Fruit fly (Drosophila melanogaster) whole organism, prepupa: ENCODE results near the gene Paris.

Source experiments
- CG11294 ChIP-seq: fragments of 200-800 bp; sonication (Bioruptor generic); IDR thresholded peaks from 2 replicates; pipeline ENCODE4 v1.3.6; 2022; ENCODE audit warnings: missing biosample characterization, missing genetic modification characterization
- CG11902 ChIP-seq: fragments of 200-800 bp; sonication (Bioruptor generic); optimal IDR thresholded peaks from 3 replicates; lab custom pipeline; 2016; ENCODE audit warnings: missing biosample characterization, missing genetic modification characterization
- CG15336 ChIP-seq: fragments of 200-800 bp; sonication (Bioruptor generic); IDR thresholded peaks from 2 replicates; pipeline ENCODE4 v1.3.6; 2022; ENCODE audit warnings: missing biosample characterization, missing genetic modification characterization
- CG1621 ChIP-seq: fragments of 200-800 bp; sonication (Bioruptor generic); optimal IDR thresholded peaks from 3 replicates; lab custom pipeline; 2018; ENCODE audit warnings: missing biosample characterization, mild to moderate bottlenecking, missing genetic modification characterization
- CG3032 ChIP-seq: fragments of 200-800 bp; optimal IDR thresholded peaks from 2 replicates; lab custom pipeline; 2019; ENCODE audit warnings: missing biosample characterization, mild to moderate bottlenecking, missing genetic modification characterization, moderate library complexity
- CG31627 ChIP-seq: fragments of 200-800 bp; sonication (Bioruptor generic); optimal IDR thresholded peaks from 3 replicates; lab custom pipeline; 2016; ENCODE audit warnings: missing biosample characterization, missing genetic modification characterization
- CG34406 ChIP-seq: fragments of 200-800 bp; sonication (Bioruptor generic); optimal IDR thresholded peaks from 3 replicates; lab custom pipeline; 2016; ENCODE audit warnings: missing biosample characterization, missing genetic modification characterization
- CG6163 ChIP-seq: fragments of 200-800 bp; sonication (Bioruptor generic); IDR thresholded peaks from 3 replicates; pipeline ENCODE4 v1.3.6; 2022; ENCODE audit warnings: missing biosample characterization, missing genetic modification characterization
- CG6792 ChIP-seq: fragments of 200-800 bp; sonication (Bioruptor generic); optimal IDR thresholded peaks from 3 replicates; lab custom pipeline; 2016; ENCODE audit warnings: missing biosample characterization, missing genetic modification characterization
- CG6808 ChIP-seq: fragments of 200-800 bp; sonication (Bioruptor generic); optimal IDR thresholded peaks from 3 replicates; lab custom pipeline; 2017; ENCODE audit warnings: missing biosample characterization, missing genetic modification characterization, mild to moderate bottlenecking, moderate library complexity, missing genetic modification reagents
- CG6854 ChIP-seq: fragments of 200-800 bp; sonication (Bioruptor generic); optimal IDR thresholded peaks from 2 replicates; lab custom pipeline; 2017; ENCODE audit warnings: missing biosample characterization, mild to moderate bottlenecking, missing genetic modification characterization
- CG7368 ChIP-seq: fragments of 200-800 bp; sonication (Bioruptor generic); optimal IDR thresholded peaks from 3 replicates; lab custom pipeline; 2016; ENCODE audit warnings: missing biosample characterization, missing genetic modification characterization
- CG8119 ChIP-seq: fragments of 200-800 bp; sonication (Bioruptor generic); IDR thresholded peaks from 3 replicates; pipeline ENCODE4 v1.3.6; 2022; ENCODE audit warnings: missing biosample characterization, missing genetic modification characterization
- CG8632 ChIP-seq: fragments of 200-800 bp; sonication (Bioruptor generic); optimal IDR thresholded peaks from 3 replicates; lab custom pipeline; 2016; ENCODE audit warnings: missing biosample characterization, missing genetic modification characterization
- CG9139 ChIP-seq: fragments of 200-800 bp; sonication (Bioruptor generic); optimal IDR thresholded peaks from 3 replicates; lab custom pipeline; 2017; ENCODE audit warnings: missing biosample characterization, mild to moderate bottlenecking, missing genetic modification characterization
- Eip75B ChIP-seq: fragments of 200-800 bp; sonication (Bioruptor generic); optimal IDR thresholded peaks from 3 replicates; lab custom pipeline; 2016; ENCODE audit warnings: missing biosample characterization, missing genetic modification characterization
- Eip78C ChIP-seq: fragments of 200-800 bp; sonication (Bioruptor generic); peaks from one replicate; lab custom pipeline; 2016; ENCODE audit warnings: missing biosample characterization, missing genetic modification characterization
- Ets96B ChIP-seq: fragments of 200-800 bp; optimal IDR thresholded peaks from 2 replicates; lab custom pipeline; 2019; ENCODE audit warnings: missing biosample characterization, mild to moderate bottlenecking, missing genetic modification characterization, moderate library complexity
- Hr4 ChIP-seq: fragments of 200-800 bp; sonication (Bioruptor generic); optimal IDR thresholded peaks from 3 replicates; lab custom pipeline; 2016; ENCODE audit warnings: missing biosample characterization, missing genetic modification characterization
- Lpt ChIP-seq: fragments of 200-800 bp; sonication (Bioruptor generic); optimal IDR thresholded peaks from 3 replicates; lab custom pipeline; 2016; ENCODE audit warnings: missing biosample characterization, missing genetic modification characterization
- Met ChIP-seq: fragments of 200-800 bp; sonication (Bioruptor generic); optimal IDR thresholded peaks from 3 replicates; lab custom pipeline; 2016; ENCODE audit warnings: missing biosample characterization, missing genetic modification characterization
- OdsH ChIP-seq: fragments of 200-800 bp; sonication (Bioruptor generic); optimal IDR thresholded peaks from 3 replicates; lab custom pipeline; 2016; ENCODE audit warnings: missing biosample characterization, missing genetic modification characterization
- Sox102F ChIP-seq: fragments of 200-800 bp; sonication (Bioruptor generic); optimal IDR thresholded peaks from 2 replicates; lab custom pipeline; 2016; ENCODE audit warnings: missing biosample characterization, mild to moderate bottlenecking, missing genetic modification characterization
- Sox14 ChIP-seq: fragments of 200-800 bp; sonication (Bioruptor generic); optimal IDR thresholded peaks from 3 replicates; lab custom pipeline; 2016; ENCODE audit warnings: missing biosample characterization, missing genetic modification characterization
- achi ChIP-seq: fragments of 200-800 bp; sonication (Bioruptor generic); optimal IDR thresholded peaks from 3 replicates; lab custom pipeline; 2016; ENCODE audit warnings: missing biosample characterization, missing genetic modification characterization
- dsx ChIP-seq: fragments of 200-800 bp; optimal IDR thresholded peaks from 3 replicates; lab custom pipeline; 2019; ENCODE audit warnings: missing biosample characterization, mild to moderate bottlenecking, missing genetic modification characterization, moderate library complexity; ENCODE audit not compliant: poor library complexity, severe bottlenecking
- eg ChIP-seq: fragments of 200-800 bp; sonication (Bioruptor generic); IDR thresholded peaks from 3 replicates; pipeline ENCODE4 v1.3.6; 2022; ENCODE audit warnings: missing biosample characterization, missing genetic modification characterization
- esn ChIP-seq: fragments of 200-800 bp; sonication (Bioruptor generic); optimal IDR thresholded peaks from 2 replicates; lab custom pipeline; 2016; ENCODE audit warnings: missing biosample characterization, mild to moderate bottlenecking, missing genetic modification characterization, moderate library complexity
- fd59A ChIP-seq: fragments of 200-800 bp; sonication (Bioruptor generic); optimal IDR thresholded peaks from 2 replicates; lab custom pipeline; 2017; ENCODE audit warnings: missing biosample characterization, mild to moderate bottlenecking, missing genetic modification characterization, missing genetic modification reagents
- fd85E ChIP-seq: fragments of 200-800 bp; sonication (Bioruptor generic); optimal IDR thresholded peaks from 3 replicates; lab custom pipeline; 2016; ENCODE audit warnings: missing biosample characterization, missing genetic modification characterization
- fkh ChIP-seq: fragments of 200-800 bp; sonication (Bioruptor generic); optimal IDR thresholded peaks from 3 replicates; lab custom pipeline; 2017; ENCODE audit warnings: missing biosample characterization, mild to moderate bottlenecking, missing genetic modification characterization, moderate library complexity
- lz ChIP-seq: fragments of 200-800 bp; sonication (Bioruptor generic); optimal IDR thresholded peaks from 3 replicates; lab custom pipeline; 2016; ENCODE audit warnings: missing biosample characterization, missing genetic modification characterization
- net ChIP-seq: fragments of 200-800 bp; sonication (Bioruptor generic); optimal IDR thresholded peaks from 3 replicates; lab custom pipeline; 2016; ENCODE audit warnings: missing biosample characterization, missing genetic modification characterization
- ss ChIP-seq, 2 experiments: fragments of 200-800 bp; sonication (Bioruptor generic); optimal IDR thresholded peaks; 2 replicates in 1 of 2; 3 replicates in 1 of 2; lab custom pipeline; 2017 to 2018; ENCODE audit warnings: mild to moderate bottlenecking in 2 of 2, missing biosample characterization in 2 of 2, missing genetic modification characterization in 2 of 2, moderate library complexity in 1 of 2
- svp ChIP-seq: fragments of 200-800 bp; sonication (Bioruptor generic); peaks from one replicate; lab custom pipeline; 2016; ENCODE audit warnings: missing biosample characterization, missing genetic modification characterization
- topi ChIP-seq: fragments of 200-800 bp; sonication (Bioruptor generic); optimal IDR thresholded peaks from 3 replicates; lab custom pipeline; 2016; ENCODE audit warnings: missing biosample characterization, missing genetic modification characterization
- vri ChIP-seq: fragments of 200-800 bp; sonication (Bioruptor generic); optimal IDR thresholded peaks from 3 replicates; lab custom pipeline; 2016; ENCODE audit warnings: missing biosample characterization, mild to moderate bottlenecking, missing genetic modification characterization

The Paris gene

DNA sequence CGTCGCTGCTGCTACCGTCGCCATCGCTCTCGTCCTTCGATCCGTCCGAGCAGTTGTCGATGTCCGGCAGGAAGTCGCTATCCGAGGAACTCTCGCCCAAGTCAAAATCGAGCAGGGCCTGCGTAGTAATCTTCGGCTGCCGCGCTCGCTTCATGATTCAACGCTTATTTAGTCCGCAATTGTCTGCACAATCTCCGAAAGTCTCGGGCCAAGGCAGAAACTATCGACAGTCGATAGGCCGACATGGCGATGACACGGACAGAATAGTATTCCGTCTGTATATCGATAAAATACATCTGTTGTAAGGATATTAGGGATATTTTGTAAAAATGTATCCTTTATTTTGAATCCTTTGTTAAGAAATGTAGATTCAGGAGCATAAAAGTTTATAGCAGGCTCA lies 10.6 kb upstream of the Paris start, which contains the start of gene CG15439:
CG15439 (minus strand) TSS at position 241 of the 400 bp plus-strand sequence.
- TF ChIP-seq CG11902 (GFP tag; lab: Kevin White, UChicago) (no peak), CG8119 (no peak), CG34406 (no peak), lz (GFP tag; lab: Kevin White, UChicago) (no peak), fd59A (GFP tag; lab: Kevin White, UChicago) (no peak), CG9139 (GFP tag; lab: Kevin White, UChicago) (no peak), CG8632 (GFP tag; lab: Kevin White, UChicago) (no peak), CG1621 (tag; lab: Kevin White, UChicago) (peak; percentile 21)

DNA sequence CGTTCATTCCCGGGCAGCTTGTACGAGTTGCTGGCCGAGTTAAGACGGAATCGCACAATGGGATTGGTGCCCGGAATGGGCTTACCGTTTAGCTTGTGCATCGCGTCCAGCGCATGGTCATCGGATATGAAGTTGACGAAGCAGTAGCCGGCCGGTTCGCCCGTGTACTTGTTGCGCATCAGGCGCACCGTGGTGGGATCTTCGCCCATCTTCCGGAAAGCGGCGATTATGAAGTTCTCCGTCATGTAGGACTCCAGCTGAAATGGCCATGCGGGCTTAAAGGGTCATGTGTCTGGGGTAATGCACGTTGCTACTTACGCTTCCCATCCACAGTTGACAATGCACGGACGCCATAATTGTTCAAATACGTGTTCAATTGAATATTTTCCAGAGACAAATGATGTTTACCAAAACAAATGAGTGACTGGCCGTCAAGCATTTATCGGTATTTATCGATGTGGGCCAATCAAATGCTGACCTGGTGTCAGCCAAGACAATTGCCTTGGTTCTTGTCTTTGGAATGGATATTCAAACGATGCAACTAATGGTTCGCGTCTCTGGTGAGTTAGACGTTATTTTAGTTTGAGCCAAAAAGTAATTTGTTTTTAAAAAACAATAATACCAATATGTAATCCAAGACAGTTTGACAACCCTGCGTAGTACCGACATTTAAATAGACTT lies 9.3 kb upstream of the Paris start, which contains the start of the genes Secp43 and ND-B8:
Secp43 (minus strand) TSS at position 445 of the 681 bp plus-strand sequence.
ND-B8 (plus strand) TSS at position 618 of the 681 bp plus-strand sequence.
- no peak for TF ChIP-seq CG6854 (GFP tag; lab: Kevin White, UChicago)
- no peak for TF ChIP-seq Hr4 (GFP tag; lab: Kevin White, UChicago)
- TF ChIP-seq Sox14 (GFP tag; lab: Kevin White, UChicago): peak; percentile 27
- no peak for TF ChIP-seq Ets96B (tag; lab: Kevin White, UChicago)
- no peak for TF ChIP-seq lz (GFP tag; lab: Kevin White, UChicago)
- peak; percentile 29 for TF ChIP-seq achi (GFP tag; lab: Kevin White, UChicago)
- no peak for TF ChIP-seq Lpt (GFP tag; lab: Kevin White, UChicago)
- TF ChIP-seq CG7368: no peak
- no peak for TF ChIP-seq fd85E
- TF ChIP-seq CG6808: peak; percentile 13
- TF ChIP-seq fkh (GFP tag; lab: Kevin White, UChicago): peak; percentile 77
- TF ChIP-seq Met (GFP tag; lab: Kevin White, UChicago): no peak
- peak; percentile 32 for TF ChIP-seq CG1621 (tag; lab: Kevin White, UChicago)
- peak; percentile 36 for TF ChIP-seq dsx (GFP tag; lab: Kevin White, UChicago)
- peak; percentile 86 for TF ChIP-seq svp (GFP tag; lab: Kevin White, UChicago)
- no peak for TF ChIP-seq Sox102F
- TF ChIP-seq net (GFP tag; lab: Kevin White, UChicago): no peak
- TF ChIP-seq OdsH: no peak

DNA sequence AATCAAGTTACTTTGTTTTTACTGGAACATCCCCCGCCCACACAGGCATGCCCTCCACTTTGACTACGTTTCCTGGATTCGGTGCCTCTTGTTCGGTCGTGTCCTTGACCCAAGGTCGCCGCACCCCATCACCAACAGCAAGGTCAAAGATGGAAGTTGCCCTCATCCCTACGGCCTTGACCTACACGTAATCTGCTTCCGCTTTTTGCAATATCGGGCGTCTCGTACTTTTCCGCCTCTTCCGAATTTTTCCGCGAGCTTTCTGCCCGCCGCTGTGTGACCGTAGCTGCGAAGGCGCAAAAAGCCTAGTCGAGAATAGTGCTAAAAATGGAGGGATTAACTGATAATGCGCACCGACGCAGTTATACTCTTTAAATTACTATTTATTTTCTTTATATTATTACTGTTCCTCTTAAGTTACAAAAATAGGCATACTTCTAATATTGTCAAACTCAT lies 6.8 kb upstream of the Paris start, which contains the start of gene Gs1l:
Gs1l (minus strand) TSS at position 269 of the 456 bp plus-strand sequence.
- TF ChIP-seq OdsH (peak; percentile 2), Sox14 (GFP tag; lab: Kevin White, UChicago) (peak; percentile 28), CG6163 (GFP tag; lab: Robert Waterston, UW) (0 out of 3 replicates have a peak, but pooled peaks have one; percentile 26), Ets96B (tag; lab: Kevin White, UChicago) (no peak), Eip75B (peak; percentile 12), vri (GFP tag; lab: Kevin White, UChicago) (peak; percentile 44), CG11294 (GFP tag; lab: Robert Waterston, UW) (no peak), eg (peak; percentile 53; the same call in 1 of the 3 replicates), svp (GFP tag; lab: Kevin White, UChicago) (peak; percentile 89), CG3032 (tag; lab: Kevin White, UChicago) (peak; percentile 6), CG6854 (GFP tag; lab: Kevin White, UChicago) (peak; percentile 0), Met (GFP tag; lab: Kevin White, UChicago) (peak; percentile 1), dsx (GFP tag; lab: Kevin White, UChicago) (peak; percentile 80), esn (GFP tag; lab: Kevin White, UChicago) (peak; percentile 28), CG9139 (GFP tag; lab: Kevin White, UChicago) (no peak), CG31627 (GFP tag; lab: Kevin White, UChicago) (no peak), Eip78C (GFP tag; lab: Kevin White, UChicago) (peak; percentile 71), topi (peak; percentile 24), CG6792 (GFP tag; lab: Kevin White, UChicago) (no peak), CG1621 (tag; lab: Kevin White, UChicago) (peak; percentile 35), ss (GFP tag; optimal IDR thresholded peaks at IDR 0.05; lab: Kevin White, UChicago) (peak; percentile 16 to 37), CG15336 (GFP tag; lab: Robert Waterston, UW) (0 out of 2 replicates have a peak, but pooled peaks have one; percentile 10)
- TF ChIP-seq, all 60 proteins: peak for 17
